Fruit fly (Drosophila melanogaster) whole organism, embryonic: ENCODE results near the gene CAH16.

Experiments used
- Aef1 ChIP-seq: fragments of 200-800 bp; sonication (Bioruptor generic); IDR thresholded peaks from 3 replicates; pipeline ENCODE4 v1.3.6; 2022; ENCODE audit warnings: missing biosample characterization, missing genetic modification characterization
- Atf6 ChIP-seq: fragments of 200-800 bp; sonication (Bioruptor generic); IDR thresholded peaks from 2 replicates; pipeline ENCODE4 v1.3.6; 2022; ENCODE audit warnings: missing biosample characterization, missing genetic modification characterization
- BtbVII ChIP-seq: fragments of 200-800 bp; sonication (Bioruptor generic); optimal IDR thresholded peaks from 3 replicates; lab custom pipeline; 2017; ENCODE audit warnings: missing biosample characterization, mild to moderate bottlenecking, missing genetic modification characterization
- CG10654 ChIP-seq: fragments of 200-800 bp; sonication (Bioruptor generic); optimal IDR thresholded peaks from 2 replicates; lab custom pipeline; 2016; ENCODE audit warnings: missing biosample characterization, missing genetic modification characterization
- CG10959 ChIP-seq: fragments of 200-800 bp; sonication (Bioruptor generic); IDR thresholded peaks from 2 replicates; pipeline ENCODE4 v1.3.6; 2022; ENCODE audit warnings: missing biosample characterization, missing genetic modification characterization
- CG11504 ChIP-seq: fragments of 200-800 bp; sonication (Bioruptor generic); optimal IDR thresholded peaks from 3 replicates; lab custom pipeline; 2019; ENCODE audit warnings: missing biosample characterization, mild to moderate bottlenecking, missing genetic modification characterization, moderate library complexity
- CG14710 ChIP-seq: fragments of 200-800 bp; sonication (Bioruptor generic); optimal IDR thresholded peaks from 3 replicates; lab custom pipeline; 2019; ENCODE audit warnings: missing biosample characterization, mild to moderate bottlenecking, missing genetic modification characterization, moderate library complexity
- CG1529 ChIP-seq: fragments of 200-800 bp; sonication (Bioruptor generic); optimal IDR thresholded peaks from 3 replicates; lab custom pipeline; 2018; ENCODE audit warnings: missing biosample characterization, missing genetic modification characterization
- CG15479 ChIP-seq: fragments of 200-800 bp; sonication (Bioruptor generic); optimal IDR thresholded peaks from 3 replicates; lab custom pipeline; 2019; ENCODE audit warnings: missing biosample characterization, mild to moderate bottlenecking, missing genetic modification characterization, moderate library complexity
- CG16779 ChIP-seq: fragments of 200-800 bp; sonication (Bioruptor generic); IDR thresholded peaks from 2 replicates; pipeline ENCODE4 v1.3.6; 2022; ENCODE audit warnings: missing biosample characterization, missing genetic modification characterization
- CG16863 ChIP-seq: fragments of 200-800 bp; sonication (Bioruptor generic); optimal IDR thresholded peaks from 3 replicates; lab custom pipeline; 2016; ENCODE audit warnings: missing biosample characterization, missing genetic modification characterization
- CG18476 ChIP-seq: fragments of 200-800 bp; sonication (Bioruptor generic); optimal IDR thresholded peaks from 2 replicates; lab custom pipeline; 2016; ENCODE audit warnings: missing biosample characterization, mild to moderate bottlenecking, missing genetic modification characterization
- CG2199 ChIP-seq: fragments of 200-800 bp; sonication (Bioruptor generic); IDR thresholded peaks from 3 replicates; pipeline ENCODE4 v1.3.6; 2022; ENCODE audit warnings: missing biosample characterization, missing genetic modification characterization
- CG2678 ChIP-seq: fragments of 200-800 bp; sonication (Bioruptor generic); optimal IDR thresholded peaks from 3 replicates; lab custom pipeline; 2019; ENCODE audit warnings: missing biosample characterization, mild to moderate bottlenecking, missing genetic modification characterization, moderate library complexity
- CG31388 ChIP-seq: fragments of 200-800 bp; sonication (Bioruptor generic); optimal IDR thresholded peaks from 2 replicates; lab custom pipeline; 2016; ENCODE audit warnings: missing biosample characterization, missing genetic modification characterization
- CG4404 ChIP-seq: fragments of 200-800 bp; sonication (Bioruptor generic); IDR thresholded peaks from 2 replicates; pipeline ENCODE4 v1.3.6; 2022; ENCODE audit warnings: missing biosample characterization, missing genetic modification characterization
- CG7745 ChIP-seq: fragments of 200-800 bp; sonication (Bioruptor generic); optimal IDR thresholded peaks from 2 replicates; lab custom pipeline; 2018; ENCODE audit warnings: missing biosample characterization, mild to moderate bottlenecking, missing genetic modification characterization, moderate library complexity
- CG7963 ChIP-seq: fragments of 200-800 bp; sonication (Bioruptor generic); IDR thresholded peaks from 3 replicates; pipeline ENCODE4 v1.3.6; 2022; ENCODE audit warnings: missing biosample characterization, missing genetic modification characterization; ENCODE audit not compliant: partially characterized antibody
- CoRest ChIP-seq: fragments of 200-800 bp; sonication (Bioruptor generic); optimal IDR thresholded peaks from 3 replicates; lab custom pipeline; 2018; ENCODE audit warnings: missing biosample characterization, mild to moderate bottlenecking, missing genetic modification characterization, moderate library complexity
- D19A ChIP-seq: fragments of 200-800 bp; optimal IDR thresholded peaks from 3 replicates; lab custom pipeline; 2019; ENCODE audit warnings: missing biosample characterization, mild to moderate bottlenecking, missing genetic modification characterization, moderate library complexity
- D19B ChIP-seq: fragments of 200-800 bp; sonication (Bioruptor generic); optimal IDR thresholded peaks from 2 replicates; lab custom pipeline; 2017; ENCODE audit warnings: missing biosample characterization, mild to moderate bottlenecking, missing genetic modification characterization
- E2f2 ChIP-seq: fragments of 200-800 bp; sonication (Bioruptor generic); IDR thresholded peaks from 2 replicates; pipeline ENCODE4 v1.3.6; 2022; ENCODE audit warnings: missing biosample characterization, missing genetic modification characterization
- Eip74EF ChIP-seq, 2 experiments: fragments of 200-800 bp in 1 of 2; fragments of >200 bp in 1 of 2; sonication (Bioruptor generic) in 1 of 2; optimal IDR thresholded peaks; 2 replicates each; lab custom pipeline; 2017 to 2019; ENCODE audit warnings: missing biosample characterization in 2 of 2, missing genetic modification characterization in 2 of 2, mild to moderate bottlenecking in 1 of 2, moderate library complexity in 1 of 2
- GATAe ChIP-seq: fragments of 200-800 bp; sonication (Bioruptor generic); conservative IDR thresholded peaks from 2 replicates; pipeline ENCODE4 v1.3.6; 2022; ENCODE audit warnings: missing biosample characterization, missing genetic modification characterization
- Gsc ChIP-seq: fragments of 200-800 bp; sonication (Bioruptor generic); IDR thresholded peaks from 2 replicates; pipeline ENCODE4 v1.3.6; 2022; ENCODE audit warnings: missing biosample characterization, missing genetic modification characterization
- H15 ChIP-seq: fragments of 200-800 bp; sonication (Bioruptor generic); IDR thresholded peaks from 3 replicates; pipeline ENCODE4 v1.3.6; 2022; ENCODE audit warnings: missing biosample characterization, missing genetic modification characterization
- HHEX ChIP-seq: fragments of 200-800 bp; sonication (Bioruptor generic); optimal IDR thresholded peaks from 3 replicates; lab custom pipeline; 2017; ENCODE audit warnings: missing biosample characterization, mild to moderate bottlenecking, missing genetic modification characterization, missing genetic modification reagents
- Hey ChIP-seq: fragments of 200-800 bp; sonication (Bioruptor generic); optimal IDR thresholded peaks from 3 replicates; lab custom pipeline; 2018; ENCODE audit warnings: missing biosample characterization, mild to moderate bottlenecking, missing genetic modification characterization
- Hr51 ChIP-seq, 2 experiments: fragments of 200-800 bp; sonication (Bioruptor generic); optimal IDR thresholded peaks; 2 replicates in 1 of 2; 3 replicates in 1 of 2; lab custom pipeline; 2016 to 2018; ENCODE audit warnings: missing biosample characterization in 2 of 2, missing genetic modification characterization in 2 of 2, mild to moderate bottlenecking in 1 of 2, moderate library complexity in 1 of 2
- Lpt ChIP-seq: fragments of >200 bp; optimal IDR thresholded peaks from 2 replicates; lab custom pipeline; 2018; ENCODE audit warnings: missing biosample characterization, missing genetic modification characterization
- Myb ChIP-seq: fragments of 200-800 bp; sonication (Bioruptor generic); optimal IDR thresholded peaks from 2 replicates; lab custom pipeline; 2016; ENCODE audit warnings: missing biosample characterization, missing genetic modification characterization
- NFAT ChIP-seq: fragments of 200-800 bp; sonication (Bioruptor generic); IDR thresholded peaks from 2 replicates; pipeline ENCODE4 v1.3.6; 2022; ENCODE audit warnings: missing biosample characterization, missing genetic modification characterization
- Oaz ChIP-seq: fragments of 200-800 bp; sonication (Bioruptor generic); IDR thresholded peaks from 2 replicates; pipeline ENCODE4 v1.3.6; 2022; ENCODE audit warnings: missing biosample characterization, missing genetic modification characterization
- Ptx1 ChIP-seq: fragments of 200-800 bp; sonication (Bioruptor generic); IDR thresholded peaks from 2 replicates; pipeline ENCODE4 v1.3.6; 2022; ENCODE audit warnings: missing biosample characterization, missing genetic modification characterization
- Tbp ChIP-seq: fragments of >200 bp; optimal IDR thresholded peaks from 2 replicates; lab custom pipeline; 2018; ENCODE audit warnings: missing biosample characterization, missing genetic modification characterization
- bab2 ChIP-seq: fragments of 200-800 bp; sonication (Bioruptor generic); optimal IDR thresholded peaks from 2 replicates; lab custom pipeline; 2016; ENCODE audit warnings: missing biosample characterization, missing genetic modification characterization
- br ChIP-seq: fragments of >200 bp; optimal IDR thresholded peaks from 2 replicates; lab custom pipeline; 2017
- crc ChIP-seq: fragments of 200-800 bp; sonication (Bioruptor generic); optimal IDR thresholded peaks from 2 replicates; lab custom pipeline; 2016; ENCODE audit warnings: missing biosample characterization, missing genetic modification characterization
- dmrt11E ChIP-seq: fragments of 200-800 bp; sonication (Bioruptor generic); optimal IDR thresholded peaks from 3 replicates; lab custom pipeline; 2018; ENCODE audit warnings: missing biosample characterization, mild to moderate bottlenecking, missing genetic modification characterization, moderate library complexity
- fd96Cb ChIP-seq: fragments of 200-800 bp; sonication (Bioruptor generic); optimal IDR thresholded peaks from 2 replicates; lab custom pipeline; 2018; ENCODE audit warnings: missing biosample characterization, mild to moderate bottlenecking, missing genetic modification characterization, moderate library complexity
- hkb ChIP-seq, 2 experiments: fragments of 200-800 bp in 1 of 2; fragments of >200 bp in 1 of 2; sonication (Bioruptor generic) in 1 of 2; IDR thresholded peaks in 1 of 2; optimal IDR thresholded peaks in 1 of 2; 2 replicates each; pipeline versions ENCODE4 v1.3.6 to Lab custom; 2017 to 2022; ENCODE audit warnings: missing biosample characterization in 1 of 2, missing genetic modification characterization in 1 of 2
- jing ChIP-seq: fragments of 200-800 bp; sonication (Bioruptor generic); optimal IDR thresholded peaks from 2 replicates; lab custom pipeline; 2018; ENCODE audit warnings: missing biosample characterization, mild to moderate bottlenecking, missing genetic modification characterization
- kah ChIP-seq: fragments of 200-800 bp; sonication (Bioruptor generic); optimal IDR thresholded peaks from 2 replicates; lab custom pipeline; 2018; ENCODE audit warnings: missing biosample characterization, mild to moderate bottlenecking, missing genetic modification characterization
- run ChIP-seq: fragments of 200-800 bp; sonication (Bioruptor generic); optimal IDR thresholded peaks from 3 replicates; lab custom pipeline; 2018; ENCODE audit warnings: missing biosample characterization, mild to moderate bottlenecking, missing genetic modification characterization
- sima ChIP-seq: fragments of 200-800 bp; sonication (Bioruptor generic); optimal IDR thresholded peaks from 2 replicates; lab custom pipeline; 2016; ENCODE audit warnings: missing biosample characterization, missing genetic modification characterization
- slou ChIP-seq: fragments of 200-800 bp; sonication (Bioruptor generic); optimal IDR thresholded peaks from 3 replicates; lab custom pipeline; 2016; ENCODE audit warnings: missing biosample characterization, missing genetic modification characterization
- stc ChIP-seq: fragments of 200-800 bp; sonication (Bioruptor generic); IDR thresholded peaks from 2 replicates; pipeline ENCODE4 v1.3.6; 2022; ENCODE audit warnings: missing biosample characterization, missing genetic modification characterization
- toy ChIP-seq: fragments of 200-800 bp; sonication (Bioruptor generic); IDR thresholded peaks from 2 replicates; pipeline ENCODE4 v1.3.6; 2022; ENCODE audit warnings: missing biosample characterization, missing genetic modification characterization
- vvl ChIP-seq: fragments of 200-800 bp; sonication (Bioruptor generic); IDR thresholded peaks from 2 replicates; pipeline ENCODE4 v1.3.6; 2022; ENCODE audit warnings: missing biosample characterization, missing genetic modification characterization

The CAH16 gene

dm6 chr3R:31252093-31252962, 7.7 kb upstream of the CAH16 start, which contains the start of the genes qless and mRpL32 (continued):
- TF ChIP-seq CG16863 (GFP tag; lab: Kevin White, UChicago) = peak; percentile 21
- TF ChIP-seq Lpt (GFP tag; lab: Kevin White, UChicago) = no peak
- TF ChIP-seq HHEX (GFP tag; lab: Kevin White, UChicago) = no peak
- TF ChIP-seq Ptx1 (GFP tag; lab: Robert Waterston, UW) = peak; percentile 86
- no peak for TF ChIP-seq jing (GFP tag; lab: Kevin White, UChicago)
- TF ChIP-seq H15 (GFP tag; lab: Robert Waterston, UW) = peak; percentile 80
- no peak for TF ChIP-seq Eip74EF (GFP tag; optimal IDR thresholded peaks at IDR 0.05; lab: Kevin White, UChicago)
- peak; percentile 89 for TF ChIP-seq vvl
- TF ChIP-seq CG7745 = no peak
- peak; percentile 79 for TF ChIP-seq CG31388 (GFP tag; lab: Kevin White, UChicago)
- TF ChIP-seq NFAT (GFP tag; lab: Robert Waterston, UW) = peak; percentile 62; the same call in 1 of the 2 replicates
- peak; percentile 78 for TF ChIP-seq E2f2 (GFP tag; lab: Robert Waterston, UW)
- TF ChIP-seq stc (GFP tag; lab: Robert Waterston, UW) = peak; percentile 75
- no peak for TF ChIP-seq br
- peak; percentile 71 for TF ChIP-seq bab2
- TF ChIP-seq CG2199 (GFP tag; lab: Robert Waterston, UW) = no peak
- no peak for TF ChIP-seq Myb
- peak; percentile 74 for TF ChIP-seq CG4404 (GFP tag; lab: Robert Waterston, UW)
- peak; percentile 65 for TF ChIP-seq Aef1
- TF ChIP-seq hkb (optimal IDR thresholded peaks at IDR 0.05; lab: Kevin White, UChicago) = no peak
- peak; percentile 80 for TF ChIP-seq hkb (GFP tag; IDR thresholded peaks at IDR 0.05; lab: Robert Waterston, UW)
- peak; percentile 7 for TF ChIP-seq fd96Cb (tag; lab: Kevin White, UChicago)
- peak; percentile 61 for TF ChIP-seq GATAe
- 0 out of 2 replicates have a peak, but pooled peaks have one; percentile 9 for TF ChIP-seq CG16779 (GFP tag; lab: Robert Waterston, UW)
- TF ChIP-seq CG11504 (tag; lab: Kevin White, UChicago) = no peak
- TF ChIP-seq sima (GFP tag; lab: Kevin White, UChicago) = no peak
- no peak for TF ChIP-seq Oaz (GFP tag; lab: Robert Waterston, UW)
- TF ChIP-seq BtbVII (GFP tag; lab: Kevin White, UChicago) = peak; percentile 15
- peak; percentile 56 for TF ChIP-seq CG15479 (GFP tag; lab: Kevin White, UChicago)
- no peak for TF ChIP-seq D19B (GFP tag; lab: Kevin White, UChicago)
- no peak for TF ChIP-seq run (tag; lab: Kevin White, UChicago)
- TF ChIP-seq CG14710 (tag; lab: Kevin White, UChicago) = peak; percentile 74
- TF ChIP-seq kah (GFP tag; lab: Kevin White, UChicago) = no peak
- TF ChIP-seq CG7963 (GFP tag; lab: Robert Waterston, UW) = no peak
- no peak for TF ChIP-seq Tbp
- no peak for TF ChIP-seq CG1529
- peak; percentile 20 for TF ChIP-seq CoRest (tag; lab: Kevin White, UChicago)
- TF ChIP-seq CG18476 (GFP tag; lab: Kevin White, UChicago) = peak; percentile 56
- peak; percentile 51 for TF ChIP-seq CG10959 (GFP tag; lab: Robert Waterston, UW)
- TF ChIP-seq crc (GFP tag; lab: Kevin White, UChicago) = peak; percentile 52
- TF ChIP-seq CG10654 = peak; percentile 72
- TF ChIP-seq D19A (tag; lab: Kevin White, UChicago) = no peak
- TF ChIP-seq slou (GFP tag; lab: Kevin White, UChicago) = peak; percentile 11
- no peak for TF ChIP-seq dmrt11E (tag; lab: Kevin White, UChicago)
- TF ChIP-seq CG2678 = no peak
- TF ChIP-seq Gsc (GFP tag; lab: Robert Waterston, UW) = peak; percentile 45; the same call in 1 of the 2 replicates
- no peak for TF ChIP-seq Hey (tag; lab: Kevin White, UChicago)
- peak; percentile 43; the same call in 1 of the 2 replicates for TF ChIP-seq Atf6 (GFP tag; lab: Robert Waterston, UW)
- no peak for TF ChIP-seq Hr51 (GFP tag; optimal IDR thresholded peaks at IDR 0.05; lab: Kevin White, UChicago)
- no peak for TF ChIP-seq toy (GFP tag; lab: Robert Waterston, UW)
